Worm (Caenorhabditis elegans): ENCODE results near the gene pes-5.

ce11 chrII:11830601-11831000 lies 781 bp upstream of the pes-5 start:
- no peak for TF ChIP-seq mxl-1 (tag; optimal IDR thresholded peaks at IDR 0.05)
- TF ChIP-seq hlh-26 (GFP tag; conservative IDR thresholded peaks at IDR 0.05): no peak
- TF ChIP-seq fkh-3 (tag; optimal IDR thresholded peaks at IDR 0.05): no peak
- TF ChIP-seq ztf-22 (GFP tag; optimal IDR thresholded peaks at IDR 0.05): no peak
- no peak for TF ChIP-seq ama-1 (optimal IDR thresholded peaks at IDR 0.05)
- no peak for TF ChIP-seq ama-1 (GFP tag; optimal IDR thresholded peaks at IDR 0.05)

All from whole organism, young adult.